Fruit fly (Drosophila melanogaster) whole organism, embryonic: Measurements from ENCODE around the gene inaE.

ENCODE experiments used
- Atf-2 ChIP-seq: fragments of 200-800 bp; sonication (Bioruptor generic); optimal IDR thresholded peaks from 2 replicates; lab custom pipeline; 2016; ENCODE audit warnings: missing biosample characterization, missing genetic modification characterization
- BEAF-32 ChIP-seq: fragments of 200-800 bp; sonication (Bioruptor generic); optimal IDR thresholded peaks from 3 replicates; lab custom pipeline; 2017; ENCODE audit warnings: missing biosample characterization, missing genetic modification characterization, mild to moderate bottlenecking, moderate library complexity, missing genetic modification reagents
- CG10979 ChIP-seq: fragments of 200-800 bp; sonication (Bioruptor generic); optimal IDR thresholded peaks from 2 replicates; lab custom pipeline; 2018; ENCODE audit warnings: missing biosample characterization, mild to moderate bottlenecking, missing genetic modification characterization, moderate library complexity
- CG11456 ChIP-seq: fragments of 200-800 bp; sonication (Bioruptor generic); IDR thresholded peaks from 3 replicates; pipeline ENCODE4 v1.3.6; 2022; ENCODE audit warnings: missing biosample characterization, missing genetic modification characterization
- CG14050 ChIP-seq: fragments of 200-800 bp; sonication (Bioruptor generic); IDR thresholded peaks from 3 replicates; pipeline ENCODE4 v1.3.6; 2022; ENCODE audit warnings: missing biosample characterization, missing genetic modification characterization
- CG1603 ChIP-seq: fragments of 200-800 bp; sonication (Bioruptor generic); optimal IDR thresholded peaks from 2 replicates; lab custom pipeline; 2019; ENCODE audit warnings: missing biosample characterization, mild to moderate bottlenecking, missing genetic modification characterization, moderate library complexity
- CG16813 ChIP-seq: fragments of 200-800 bp; sonication (Bioruptor generic); IDR thresholded peaks from 3 replicates; pipeline ENCODE4 v1.3.6; 2022; ENCODE audit warnings: missing biosample characterization, missing genetic modification characterization; ENCODE audit not compliant: partially characterized antibody
- CG17186 ChIP-seq: fragments of 200-800 bp; sonication (Bioruptor generic); optimal IDR thresholded peaks from 3 replicates; lab custom pipeline; 2017; ENCODE audit warnings: missing biosample characterization, missing genetic modification reagents, missing genetic modification characterization
- CG1792 ChIP-seq: fragments of 200-800 bp; sonication (Bioruptor generic); optimal IDR thresholded peaks from 2 replicates; lab custom pipeline; 2016; ENCODE audit warnings: missing biosample characterization, missing genetic modification characterization
- CG2116 ChIP-seq: fragments of 200-800 bp; sonication (Bioruptor generic); optimal IDR thresholded peaks from 3 replicates; lab custom pipeline; 2018; ENCODE audit warnings: missing biosample characterization, mild to moderate bottlenecking, missing genetic modification characterization
- CG30403 ChIP-seq: fragments of 200-800 bp; sonication (Bioruptor generic); optimal IDR thresholded peaks from 3 replicates; lab custom pipeline; 2016; ENCODE audit warnings: missing biosample characterization, missing genetic modification characterization
- CG6683 ChIP-seq: fragments of 200-800 bp; sonication (Bioruptor generic); optimal IDR thresholded peaks from 2 replicates; lab custom pipeline; 2017; ENCODE audit warnings: missing biosample characterization, mild to moderate bottlenecking, missing genetic modification characterization, missing genetic modification reagents
- CG7839 ChIP-seq: fragments of 200-800 bp; sonication (Bioruptor generic); optimal IDR thresholded peaks from 3 replicates; lab custom pipeline; 2018; ENCODE audit warnings: missing biosample characterization, mild to moderate bottlenecking, missing genetic modification characterization, moderate library complexity
- CG8290 ChIP-seq, 3 experiments: fragments of 200-800 bp; sonication (Bioruptor generic); optimal IDR thresholded peaks; 2 replicates each; lab custom pipeline; 2016 to 2019; ENCODE audit warnings: missing biosample characterization in 3 of 3, missing genetic modification characterization in 3 of 3, mild to moderate bottlenecking in 2 of 3, moderate library complexity in 1 of 3
- Dip2 ChIP-seq: fragments of 200-800 bp; sonication (Bioruptor generic); IDR thresholded peaks from 2 replicates; pipeline ENCODE4 v1.3.6; 2022; ENCODE audit warnings: missing biosample characterization, missing genetic modification characterization
- Dll ChIP-seq: fragments of 200-800 bp; sonication (Bioruptor generic); IDR thresholded peaks from 4 replicates; pipeline ENCODE4 v1.3.6; 2022; ENCODE audit warnings: missing biosample characterization, missing genetic modification characterization; ENCODE audit not compliant: partially characterized antibody
- Dp ChIP-seq: fragments of 200-800 bp; sonication (Bioruptor generic); optimal IDR thresholded peaks from 2 replicates; lab custom pipeline; 2018; ENCODE audit warnings: missing biosample characterization, mild to moderate bottlenecking, missing genetic modification characterization, moderate library complexity
- Elba2 ChIP-seq: fragments of 200-800 bp; sonication (Bioruptor generic); optimal IDR thresholded peaks from 3 replicates; lab custom pipeline; 2016; ENCODE audit warnings: missing biosample characterization, missing genetic modification characterization
- Fer1 ChIP-seq: fragments of 200-800 bp; sonication (Bioruptor generic); optimal IDR thresholded peaks from 2 replicates; lab custom pipeline; 2017; ENCODE audit warnings: missing biosample characterization, mild to moderate bottlenecking, missing genetic modification characterization
- Fer3 ChIP-seq: fragments of 200-800 bp; sonication (Bioruptor generic); optimal IDR thresholded peaks from 2 replicates; lab custom pipeline; 2018; ENCODE audit warnings: missing biosample characterization, mild to moderate bottlenecking, missing genetic modification characterization, moderate library complexity
- GATAe ChIP-seq: fragments of 200-800 bp; sonication (Bioruptor generic); conservative IDR thresholded peaks from 2 replicates; pipeline ENCODE4 v1.3.6; 2022; ENCODE audit warnings: missing biosample characterization, missing genetic modification characterization
- HLH4C ChIP-seq: fragments of 200-800 bp; sonication (Bioruptor generic); IDR thresholded peaks from 3 replicates; pipeline ENCODE4 v1.3.6; 2022; ENCODE audit warnings: missing biosample characterization, missing genetic modification characterization; ENCODE audit not compliant: partially characterized antibody
- Hand ChIP-seq: fragments of 200-800 bp; sonication (Bioruptor generic); optimal IDR thresholded peaks from 2 replicates; lab custom pipeline; 2017; ENCODE audit warnings: mild to moderate bottlenecking, missing biosample characterization, missing genetic modification reagents, missing genetic modification characterization
- Meics ChIP-seq: fragments of 200-800 bp; sonication (Bioruptor generic); optimal IDR thresholded peaks from 2 replicates; lab custom pipeline; 2017; ENCODE audit warnings: missing biosample characterization, mild to moderate bottlenecking, missing genetic modification characterization
- Opbp ChIP-seq: fragments of 200-800 bp; sonication (Bioruptor generic); IDR thresholded peaks from 3 replicates; pipeline ENCODE4 v1.3.6; 2022; ENCODE audit warnings: missing biosample characterization, missing genetic modification characterization; ENCODE audit not compliant: partially characterized antibody
- Pdp1 ChIP-seq, 2 experiments: fragments of 200-800 bp; sonication (Bioruptor generic); optimal IDR thresholded peaks; 3 replicates each; lab custom pipeline; 2016; ENCODE audit warnings: missing biosample characterization in 2 of 2, missing genetic modification characterization in 2 of 2, mild to moderate bottlenecking in 1 of 2, moderate library complexity in 1 of 2
- Scr ChIP-seq: fragments of 200-800 bp; sonication (Bioruptor generic); IDR thresholded peaks from 2 replicates; pipeline ENCODE4 v1.3.6; 2022; ENCODE audit warnings: missing biosample characterization, missing genetic modification characterization; ENCODE audit not compliant: partially characterized antibody
- Sry-δ ChIP-seq: fragments of 200-800 bp; sonication (Bioruptor generic); optimal IDR thresholded peaks from 2 replicates; lab custom pipeline; 2016; ENCODE audit warnings: missing biosample characterization, missing genetic modification characterization
- Trl ChIP-seq, 3 experiments: fragments of >200 bp in 2 of 3; fragments of 200-800 bp in 1 of 3; sonication (Bioruptor generic) in 1 of 3; optimal IDR thresholded peaks; 2 replicates in 1 of 3; 3 replicates in 2 of 3; lab custom pipeline; 2016 to 2017; ENCODE audit warnings: missing biosample characterization in 1 of 3, missing genetic modification characterization in 1 of 3
- ap ChIP-seq: fragments of 200-800 bp; sonication (Bioruptor generic); IDR thresholded peaks from 2 replicates; pipeline ENCODE4 v1.3.6; 2022; ENCODE audit warnings: missing biosample characterization, missing genetic modification characterization
- bbx ChIP-seq: fragments of 200-800 bp; sonication (Bioruptor generic); IDR thresholded peaks from 2 replicates; pipeline ENCODE4 v1.3.6; 2022; ENCODE audit warnings: missing biosample characterization, missing genetic modification characterization; ENCODE audit not compliant: partially characterized antibody
- cwo ChIP-seq: fragments of 200-800 bp; sonication (Bioruptor generic); optimal IDR thresholded peaks from 3 replicates; lab custom pipeline; 2017; ENCODE audit warnings: missing biosample characterization, missing genetic modification characterization, mild to moderate bottlenecking, moderate library complexity, missing genetic modification reagents
- dati ChIP-seq: fragments of 200-800 bp; sonication (Bioruptor generic); IDR thresholded peaks from 2 replicates; pipeline ENCODE4 v1.3.6; 2022; ENCODE audit warnings: missing biosample characterization, missing genetic modification characterization
- gem ChIP-seq: fragments of 200-800 bp; sonication (Bioruptor generic); optimal IDR thresholded peaks from 2 replicates; lab custom pipeline; 2019; ENCODE audit warnings: missing biosample characterization, mild to moderate bottlenecking, missing genetic modification characterization, moderate library complexity
- kni ChIP-seq: fragments of 200-800 bp; sonication (Bioruptor generic); optimal IDR thresholded peaks from 3 replicates; lab custom pipeline; 2017; ENCODE audit warnings: mild to moderate bottlenecking, missing biosample characterization, missing genetic modification reagents, missing genetic modification characterization
- lab ChIP-seq: fragments of 200-800 bp; sonication (Bioruptor generic); optimal IDR thresholded peaks from 3 replicates; lab custom pipeline; 2017; ENCODE audit warnings: missing biosample characterization, missing genetic modification characterization, mild to moderate bottlenecking, moderate library complexity, missing genetic modification reagents
- mld ChIP-seq: fragments of 200-800 bp; sonication (Bioruptor generic); IDR thresholded peaks from 3 replicates; pipeline ENCODE4 v1.3.6; 2022; ENCODE audit warnings: missing biosample characterization, missing genetic modification characterization; ENCODE audit not compliant: partially characterized antibody
- row ChIP-seq: fragments of 200-800 bp; sonication (Bioruptor generic); IDR thresholded peaks from 3 replicates; pipeline ENCODE4 v1.3.6; 2022; ENCODE audit warnings: missing biosample characterization, missing genetic modification characterization
- scrt ChIP-seq: fragments of 200-800 bp; sonication (Bioruptor generic); optimal IDR thresholded peaks from 2 replicates; lab custom pipeline; 2018; ENCODE audit warnings: missing biosample characterization, mild to moderate bottlenecking, missing genetic modification characterization, moderate library complexity
- stc ChIP-seq: fragments of 200-800 bp; sonication (Bioruptor generic); IDR thresholded peaks from 2 replicates; pipeline ENCODE4 v1.3.6; 2022; ENCODE audit warnings: missing biosample characterization, missing genetic modification characterization
- tna ChIP-seq: fragments of 200-800 bp; sonication (Bioruptor generic); IDR thresholded peaks from 2 replicates; pipeline ENCODE4 v1.3.6; 2022; ENCODE audit warnings: missing biosample characterization, missing genetic modification characterization; ENCODE audit not compliant: partially characterized antibody
- twi ChIP-seq: fragments of 200-800 bp; optimal IDR thresholded peaks from 2 replicates; lab custom pipeline; 2019; ENCODE audit warnings: missing biosample characterization, mild to moderate bottlenecking, missing genetic modification characterization, moderate library complexity
- wor ChIP-seq: fragments of 200-800 bp; sonication (Bioruptor generic); IDR thresholded peaks from 2 replicates; pipeline ENCODE4 v1.3.6; 2022; ENCODE audit warnings: missing biosample characterization, missing genetic modification characterization
- z ChIP-seq: fragments of 200-800 bp; sonication (Bioruptor generic); IDR thresholded peaks from 3 replicates; pipeline ENCODE4 v1.3.6; 2022; ENCODE audit warnings: missing biosample characterization, missing genetic modification characterization
- zen ChIP-seq: fragments of 200-800 bp; sonication (Bioruptor generic); optimal IDR thresholded peaks from 3 replicates; lab custom pipeline; 2018; ENCODE audit warnings: missing biosample characterization, mild to moderate bottlenecking, missing genetic modification characterization, moderate library complexity
- zen2 ChIP-seq: fragments of 200-800 bp; sonication (Bioruptor generic); IDR thresholded peaks from 3 replicates; pipeline ENCODE4 v1.3.6; 2022; ENCODE audit warnings: missing biosample characterization, missing genetic modification characterization; ENCODE audit not compliant: partially characterized antibody
- zf30C ChIP-seq: fragments of 200-800 bp; sonication (Bioruptor generic); optimal IDR thresholded peaks from 3 replicates; lab custom pipeline; 2018; ENCODE audit warnings: missing biosample characterization, mild to moderate bottlenecking, missing genetic modification characterization

Gene inaE

DNA sequence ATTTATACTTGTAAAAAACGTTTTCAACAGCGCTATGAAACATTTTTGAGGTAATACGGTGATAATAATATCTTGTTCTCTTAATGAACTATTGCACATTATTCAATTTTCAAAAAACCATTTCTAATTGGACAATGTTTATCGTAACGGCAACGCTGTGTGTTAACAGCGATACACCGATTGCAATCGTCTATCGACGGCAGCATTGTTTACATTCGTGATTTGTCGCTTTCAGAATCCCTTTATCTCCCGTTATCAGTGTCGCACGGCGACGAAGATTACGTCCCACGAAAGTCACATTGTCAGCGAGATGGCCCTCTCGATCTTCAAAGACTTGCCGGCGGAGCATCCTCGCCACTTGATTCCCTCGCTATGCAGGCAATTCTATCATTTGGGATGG lies 45.6 kb upstream of the inaE start, which contains the start of gene CG11134 (continued):
- TF ChIP-seq Hand (no peak), scrt (GFP tag; lab: Kevin White, UChicago) (no peak), zen2 (GFP tag; lab: Robert Waterston, UW) (0 out of 3 replicates have a peak, but pooled peaks have one; percentile 43), cwo (GFP tag; lab: Kevin White, UChicago) (no peak), mld (no peak), CG16813 (peak; percentile 47; the same call in 1 of the 3 replicates), CG1603 (tag; lab: Kevin White, UChicago) (no peak), Sry-δ (peak; percentile 33), Dp (GFP tag; lab: Kevin White, UChicago) (peak; percentile 57), Dll (GFP tag; lab: Robert Waterston, UW) (0 out of 4 replicates have a peak, but pooled peaks have one; percentile 51), tna (GFP tag; lab: Robert Waterston, UW) (peak; percentile 58), CG8290 (GFP tag; optimal IDR thresholded peaks at IDR 0.05; lab: Kevin White, UChicago) (no peak), CG8290 (tag; optimal IDR thresholded peaks at IDR 0.05; lab: Kevin White, UChicago) (no peak), BEAF-32 (GFP tag; lab: Kevin White, UChicago) (peak; percentile 45), HLH4C (GFP tag; lab: Robert Waterston, UW) (peak; percentile 60; the same call in 2 of the 3 replicates), row (0 out of 3 replicates have a peak, but pooled peaks have one; percentile 5), wor (GFP tag; lab: Robert Waterston, UW) (no peak), stc (GFP tag; lab: Robert Waterston, UW) (no peak), CG2116 (GFP tag; lab: Kevin White, UChicago) (peak; percentile 84), GATAe (GFP tag; lab: Robert Waterston, UW) (no peak), bbx (peak; percentile 60; the same call in 1 of the 2 replicates), Opbp (GFP tag; lab: Robert Waterston, UW) (peak; percentile 40; the same call in 1 of the 3 replicates)

DNA sequence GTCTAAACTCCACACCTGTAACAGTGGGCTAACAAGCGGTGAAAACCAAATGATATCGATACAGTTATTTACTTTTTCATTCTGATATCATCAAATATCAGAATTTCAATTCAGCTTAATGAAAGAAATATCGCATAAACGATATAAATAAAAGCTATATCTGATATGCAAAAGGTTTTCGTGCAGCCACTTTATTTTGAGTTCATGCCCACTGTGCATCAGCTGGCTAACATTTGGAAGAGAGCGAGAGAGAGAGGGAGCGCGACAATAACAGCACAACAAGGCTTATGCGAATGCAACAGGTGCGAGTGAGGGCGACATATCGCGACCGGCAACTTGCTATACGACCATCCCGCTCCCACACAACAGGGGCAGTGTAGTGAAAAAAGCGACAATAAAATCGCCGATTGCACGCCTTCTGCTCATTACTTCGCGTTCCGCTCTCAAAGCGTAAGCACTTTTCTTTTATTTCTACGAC lies 44.1 kb upstream of the inaE start, which contains the start of gene CG11151:
CG11151 (plus strand) TSS at position 334 of the 478 bp plus-strand sequence.
- TF ChIP-seq kni (GFP tag; lab: Kevin White, UChicago) (peak; percentile 83), Fer1 (GFP tag; lab: Kevin White, UChicago) (peak; percentile 98), lab (peak; percentile 98), twi (peak; percentile 93), zf30C (GFP tag; lab: Kevin White, UChicago) (peak; percentile 32), Scr (GFP tag; lab: Robert Waterston, UW) (peak; percentile 58), Atf-2 (GFP tag; lab: Kevin White, UChicago) (peak; percentile 96), ap (GFP tag; lab: Robert Waterston, UW) (peak; percentile 86), CG1792 (GFP tag; lab: Kevin White, UChicago) (peak; percentile 94), Pdp1 (GFP tag; optimal IDR thresholded peaks at IDR 0.05; lab: Kevin White, UChicago) (peak; percentile 94 to 97), CG7839 (tag; lab: Kevin White, UChicago) (peak; percentile 98), CG10979 (tag; lab: Kevin White, UChicago) (peak; percentile 96), z (GFP tag; lab: Robert Waterston, UW) (peak; percentile 47; the same call in 1 of the 3 replicates), zen (tag; lab: Kevin White, UChicago) (peak; percentile 96), Meics (GFP tag; lab: Kevin White, UChicago) (peak; percentile 97), CG30403 (GFP tag; lab: Kevin White, UChicago) (peak; percentile 97), CG11456 (GFP tag; lab: Robert Waterston, UW) (peak; percentile 94), dati (GFP tag; lab: Robert Waterston, UW) (peak; percentile 86), Elba2 (GFP tag; lab: Kevin White, UChicago) (peak; percentile 87), CG14050 (GFP tag; lab: Robert Waterston, UW) (peak; percentile 94), CG17186 (peak; percentile 85), CG6683 (GFP tag; lab: Kevin White, UChicago) (peak; percentile 92), gem (peak; percentile 99), Trl (optimal IDR thresholded peaks at IDR 0.05; lab: Kevin White, UChicago) (peak; percentile 44 to 71), Trl (GFP tag; optimal IDR thresholded peaks at IDR 0.05; lab: Kevin White, UChicago) (peak; percentile 98), Fer3 (peak; percentile 97), Dip2 (GFP tag; lab: Robert Waterston, UW) (peak; percentile 19; the same call in 1 of the 2 replicates)
